Worm (Caenorhabditis elegans) whole organism, midembryonic: Measurements from ENCODE around the gene bgnt-1.5.

Experiments
- T22C8.4 ChIP-seq: fragments of 200-800 bp; sonication (Bioruptor generic); IDR thresholded peaks from 2 replicates; pipeline ENCODE4 v1.3.6; 2022; ENCODE audit warnings: missing genetic modification characterization, missing compliant biosample characterization
- flt-1 ChIP-seq: fragments of 200-800 bp; sonication (Bioruptor generic); IDR thresholded peaks from 2 replicates; pipeline ENCODE4 v1.3.6; 2022; ENCODE audit warnings: missing genetic modification characterization, missing compliant biosample characterization
- med-1 ChIP-seq: sonication (generic microtip); optimal IDR thresholded peaks from 2 replicates; lab custom pipeline; 2017; ENCODE audit warnings: missing genetic modification characterization, mild to moderate bottlenecking, missing compliant biosample characterization, antibody characterized with exemption, missing genetic modification reagents; ENCODE audit not compliant: insufficient read depth
- ztf-29 ChIP-seq: fragments of 200-800 bp; sonication (Bioruptor generic); IDR thresholded peaks from 2 replicates; pipeline ENCODE4 v1.3.6; 2022; ENCODE audit warnings: missing genetic modification reagents, missing genetic modification characterization, missing compliant biosample characterization

DNA sequence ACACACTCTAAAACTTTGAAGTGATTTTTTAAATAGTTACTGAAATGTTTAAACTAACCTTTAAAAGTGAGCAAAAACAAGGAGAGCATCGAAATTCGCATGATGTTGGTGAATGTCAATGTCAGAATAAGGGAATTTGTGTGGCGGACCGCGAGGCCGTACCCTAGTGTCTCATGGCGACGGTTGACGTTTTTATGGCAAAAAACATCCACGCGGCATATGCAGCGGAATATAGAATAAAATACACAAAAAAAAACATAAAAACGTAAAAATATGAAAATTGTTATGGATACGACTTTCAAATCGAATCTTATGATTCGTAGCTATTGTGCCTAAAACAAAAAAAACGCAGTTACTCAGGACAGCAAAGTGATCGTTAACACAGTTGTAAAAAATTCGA, 42.3 kb downstream of the bgnt-1.5 start, which contains the start of gene cwp-5:
- TF ChIP-seq ztf-29 (GFP tag; lab: Robert Waterston, UW) (no peak), med-1 (no peak), flt-1 (GFP tag; lab: Robert Waterston, UW) (no peak), T22C8.4 (GFP tag; lab: Robert Waterston, UW) (no peak)
